7 worm cellular contexts compared by ENCODE assay signal in genomic region chrIII:6132068-6132467, ce11.
TF ChIP-seq lines count a peak whose summit lies in the region.

No protein-coding gene starts in this region.

TF ChIP-seq in whole organism, L1 larva, 84 proteins besides CTCF, POLR2A, EP300 and RAD21 (continues in another document):
- peak; percentile 91 for TF ChIP-seq nhr-85 (tag; lab: Kevin White, UChicago)
- TF ChIP-seq swsn-7 (tag; optimal IDR thresholded peaks at IDR 0.05; lab: Kevin White, UChicago): no peak
- TF ChIP-seq egl-27 (tag; optimal IDR thresholded peaks at IDR 0.05; lab: Kevin White, UChicago): no peak
- no peak for TF ChIP-seq dpl-1 (GFP tag; optimal IDR thresholded peaks at IDR 0.05; lab: Kevin White, UChicago)
- peak; percentile 53 for TF ChIP-seq nhr-71 (tag; optimal IDR thresholded peaks at IDR 0.05; lab: Kevin White, UChicago)
- no peak for TF ChIP-seq nhr-237 (tag; optimal IDR thresholded peaks at IDR 0.05; lab: Kevin White, UChicago)
- TF ChIP-seq mef-2 (tag; optimal IDR thresholded peaks at IDR 0.05; lab: Kevin White, UChicago): no peak
- no peak for TF ChIP-seq egl-13 (tag; optimal IDR thresholded peaks at IDR 0.05; lab: Kevin White, UChicago)
- no peak for TF ChIP-seq sox-4 (tag; optimal IDR thresholded peaks at IDR 0.05; lab: Kevin White, UChicago)
- no peak for TF ChIP-seq unc-130 (tag; optimal IDR thresholded peaks at IDR 0.05; lab: Kevin White, UChicago)
- no peak for TF ChIP-seq ces-1 (GFP tag; optimal IDR thresholded peaks at IDR 0.05; lab: Kevin White, UChicago)
- peak; percentile 9 for TF ChIP-seq nhr-77 (tag; optimal IDR thresholded peaks at IDR 0.05; lab: Kevin White, UChicago)
- TF ChIP-seq nhr-76 (tag; optimal IDR thresholded peaks at IDR 0.05; lab: Kevin White, UChicago): no peak
- peak; percentile 58 for TF ChIP-seq mep-1 (tag; optimal IDR thresholded peaks at IDR 0.05; lab: Kevin White, UChicago)

TF ChIP-seq in whole organism, L2 larva, 48 proteins besides CTCF, POLR2A, EP300 and RAD21 (continues in another document):
- peak; percentile 56 for TF ChIP-seq sma-9 (GFP tag; optimal IDR thresholded peaks at IDR 0.05; lab: Kevin White, UChicago)
- no peak for TF ChIP-seq sma-9 (tag; optimal IDR thresholded peaks at IDR 0.05; lab: Kevin White, UChicago)
- TF ChIP-seq lsy-2 (tag; optimal IDR thresholded peaks at IDR 0.05; lab: Kevin White, UChicago): peak in 1 of 2 experiments; percentile 31
- TF ChIP-seq nhr-77 (tag; optimal IDR thresholded peaks at IDR 0.05; lab: Kevin White, UChicago): no peak
- peak; percentile 60 for TF ChIP-seq ceh-16 (tag; optimal IDR thresholded peaks at IDR 0.05; lab: Kevin White, UChicago)
- no peak for TF ChIP-seq mbf-1 (tag; optimal IDR thresholded peaks at IDR 0.05; lab: Kevin White, UChicago)
- TF ChIP-seq ztf-1 (GFP tag; conservative IDR thresholded peaks at IDR 0.05; lab: Robert Waterston, UW): no peak
- no peak for TF ChIP-seq lin-11 (tag; optimal IDR thresholded peaks at IDR 0.05; lab: Kevin White, UChicago)
- TF ChIP-seq nhr-23 (tag; optimal IDR thresholded peaks at IDR 0.05; lab: Kevin White, UChicago): no peak
- no peak for TF ChIP-seq aly-2 (tag; optimal IDR thresholded peaks at IDR 0.05; lab: Kevin White, UChicago)
- TF ChIP-seq nhr-129 (tag; optimal IDR thresholded peaks at IDR 0.05; lab: Kevin White, UChicago): no peak
- TF ChIP-seq lin-39 (tag; optimal IDR thresholded peaks at IDR 0.05; lab: Kevin White, UChicago): no peak
- peak; percentile 59 for TF ChIP-seq egl-27 (tag; optimal IDR thresholded peaks at IDR 0.05; lab: Kevin White, UChicago)
- TF ChIP-seq elt-1 (tag; optimal IDR thresholded peaks at IDR 0.05; lab: Kevin White, UChicago): peak; percentile 83

TF ChIP-seq in whole organism, L3 larva, 47 proteins besides CTCF, POLR2A, EP300 and RAD21:
- peak; percentile 74 for TF ChIP-seq nhr-23 (tag; optimal IDR thresholded peaks at IDR 0.05; lab: Kevin White, UChicago)
- peak; percentile 98 for TF ChIP-seq elt-1 (tag; optimal IDR thresholded peaks at IDR 0.05; lab: Kevin White, UChicago)
- peak; percentile 44 for TF ChIP-seq elt-2 (tag; optimal IDR thresholded peaks at IDR 0.05; lab: Kevin White, UChicago)
- no peak for TF ChIP-seq aly-2 (tag; optimal IDR thresholded peaks at IDR 0.05; lab: Kevin White, UChicago)
- TF ChIP-seq nfya-1 (tag; optimal IDR thresholded peaks at IDR 0.05; lab: Kevin White, UChicago; ENCODE audit: insufficient read depth): peak; percentile 10
- no peak for TF ChIP-seq nhr-43 (tag; optimal IDR thresholded peaks at IDR 0.05; lab: Kevin White, UChicago; ENCODE audit: poor library complexity, severe bottlenecking)
- peak; percentile 21 for TF ChIP-seq ama-1 (optimal IDR thresholded peaks at IDR 0.05; lab: Kevin White, UChicago)

TF ChIP-seq in whole organism, L4 larva, 104 proteins besides CTCF, POLR2A, EP300 and RAD21:
- TF ChIP-seq lin-38 (GFP tag; IDR thresholded peaks at IDR 0.05; lab: Robert Waterston, UW) (no peak), unc-62 (GFP tag; optimal IDR thresholded peaks at IDR 0.05 in 1 of 2; lab: Kevin White, UChicago) (peak in 1 of 2 experiments; percentile 36), unc-62 (tag; optimal IDR thresholded peaks at IDR 0.05; lab: Kevin White, UChicago) (no peak), zfp-2 (tag; optimal IDR thresholded peaks at IDR 0.05; lab: Kevin White, UChicago) (no peak), dmd-6 (GFP tag; IDR thresholded peaks at IDR 0.05; lab: Robert Waterston, UW) (peak; percentile 16; the same call in 1 of the 2 replicates), nhr-28 (tag; optimal IDR thresholded peaks at IDR 0.05; lab: Kevin White, UChicago) (peak; percentile 29), nhr-48 (tag; optimal IDR thresholded peaks at IDR 0.05; lab: Kevin White, UChicago) (peak; percentile 7), ZK337.2 (GFP tag; IDR thresholded peaks at IDR 0.05; lab: Robert Waterston, UW) (no peak)

TF ChIP-seq in whole organism, late embryonic, 69 proteins besides CTCF, POLR2A, EP300 and RAD21:
- TF ChIP-seq rnt-1 (tag; optimal IDR thresholded peaks at IDR 0.05; lab: Kevin White, UChicago) (peak; percentile 42), ceh-45 (GFP tag; IDR thresholded peaks at IDR 0.05; lab: Robert Waterston, UW) (no peak), elt-2 (tag; optimal IDR thresholded peaks at IDR 0.05; lab: Kevin White, UChicago) (peak; percentile 39)
TF ChIP-seq in whole organism, late embryonic: peak in this region for 2.

TF ChIP-seq in whole organism, mixed stage, embryonic, 35 proteins besides CTCF, POLR2A, EP300 and RAD21:
- TF ChIP-seq lsy-2 (tag; optimal IDR thresholded peaks at IDR 0.05; lab: Kevin White, UChicago) (no peak), elt-1 (tag; optimal IDR thresholded peaks at IDR 0.05; lab: Kevin White, UChicago; ENCODE audit: borderline replicate concordance, insufficient read depth) (peak; percentile 91)

TF ChIP-seq in whole organism, young adult, 124 proteins besides CTCF, POLR2A, EP300 and RAD21:
- no peak for TF ChIP-seq athp-1 (tag; optimal IDR thresholded peaks at IDR 0.05; lab: Kevin White, UChicago)
- TF ChIP-seq chd-7 (tag; optimal IDR thresholded peaks at IDR 0.05; lab: Kevin White, UChicago): no peak
- no peak for TF ChIP-seq Y95B8A.8 (GFP tag; IDR thresholded peaks at IDR 0.05; lab: Robert Waterston, UW)
- TF ChIP-seq tbx-9 (tag; optimal IDR thresholded peaks at IDR 0.05; lab: Kevin White, UChicago; ENCODE audit: borderline replicate concordance): no peak
- no peak for TF ChIP-seq ztf-22 (GFP tag; optimal IDR thresholded peaks at IDR 0.05; lab: Kevin White, UChicago)
- TF ChIP-seq B0336.3 (GFP tag; IDR thresholded peaks at IDR 0.05; lab: Robert Waterston, UW): peak; percentile 49; the same call in 1 of the 2 replicates
- TF ChIP-seq nhr-80 (tag; optimal IDR thresholded peaks at IDR 0.05; lab: Kevin White, UChicago): peak; percentile 15
- no peak for TF ChIP-seq Y53F4B.3 (GFP tag; IDR thresholded peaks at IDR 0.05; lab: Robert Waterston, UW)
- TF ChIP-seq fkh-3 (tag; optimal IDR thresholded peaks at IDR 0.05; lab: Kevin White, UChicago): no peak
